Fruit fly (Drosophila melanogaster) whole organism, prepupa: ENCODE measurements around the gene CG13720.
A peak's percentile ranks its signal among the peaks of the same experiment; 100 is the strongest.

ENCODE experiments used
- Blimp-1 ChIP-seq: fragments of 200-800 bp; sonication (Bioruptor generic); optimal IDR thresholded peaks from 3 replicates; lab custom pipeline; 2017; ENCODE audit warnings: missing biosample characterization, missing genetic modification characterization, mild to moderate bottlenecking, moderate library complexity, missing genetic modification reagents
- CG10631 ChIP-seq: fragments of 200-800 bp; sonication (Bioruptor generic); optimal IDR thresholded peaks from 2 replicates; lab custom pipeline; 2016; ENCODE audit warnings: missing biosample characterization, missing genetic modification characterization
- CG10669 ChIP-seq: fragments of 200-800 bp; sonication (Bioruptor generic); optimal IDR thresholded peaks from 3 replicates; lab custom pipeline; 2018; ENCODE audit warnings: missing biosample characterization, mild to moderate bottlenecking, missing genetic modification characterization, moderate library complexity
- CG11294 ChIP-seq: fragments of 200-800 bp; sonication (Bioruptor generic); IDR thresholded peaks from 2 replicates; pipeline ENCODE4 v1.3.6; 2022; ENCODE audit warnings: missing biosample characterization, missing genetic modification characterization
- CG15336 ChIP-seq: fragments of 200-800 bp; sonication (Bioruptor generic); IDR thresholded peaks from 2 replicates; pipeline ENCODE4 v1.3.6; 2022; ENCODE audit warnings: missing biosample characterization, missing genetic modification characterization
- CG16779 ChIP-seq: fragments of 200-800 bp; sonication (Bioruptor generic); optimal IDR thresholded peaks from 3 replicates; lab custom pipeline; 2017; ENCODE audit warnings: missing biosample characterization, mild to moderate bottlenecking, missing genetic modification characterization
- CG3032 ChIP-seq: fragments of 200-800 bp; optimal IDR thresholded peaks from 2 replicates; lab custom pipeline; 2019; ENCODE audit warnings: missing biosample characterization, mild to moderate bottlenecking, missing genetic modification characterization, moderate library complexity
- CG32006 ChIP-seq: fragments of 200-800 bp; sonication (Bioruptor generic); optimal IDR thresholded peaks from 3 replicates; lab custom pipeline; 2017; ENCODE audit warnings: missing biosample characterization, mild to moderate bottlenecking, missing genetic modification characterization
- CG34406 ChIP-seq: fragments of 200-800 bp; sonication (Bioruptor generic); optimal IDR thresholded peaks from 3 replicates; lab custom pipeline; 2016; ENCODE audit warnings: missing biosample characterization, missing genetic modification characterization
- CG6163 ChIP-seq: fragments of 200-800 bp; sonication (Bioruptor generic); IDR thresholded peaks from 3 replicates; pipeline ENCODE4 v1.3.6; 2022; ENCODE audit warnings: missing biosample characterization, missing genetic modification characterization
- CG6276 ChIP-seq: fragments of 200-800 bp; sonication (Bioruptor generic); optimal IDR thresholded peaks from 2 replicates; lab custom pipeline; 2017; ENCODE audit warnings: missing biosample characterization, mild to moderate bottlenecking, missing genetic modification characterization
- CG6808 ChIP-seq: fragments of 200-800 bp; sonication (Bioruptor generic); optimal IDR thresholded peaks from 3 replicates; lab custom pipeline; 2017; ENCODE audit warnings: missing biosample characterization, missing genetic modification characterization, mild to moderate bottlenecking, moderate library complexity, missing genetic modification reagents
- CG6854 ChIP-seq: fragments of 200-800 bp; sonication (Bioruptor generic); optimal IDR thresholded peaks from 2 replicates; lab custom pipeline; 2017; ENCODE audit warnings: missing biosample characterization, mild to moderate bottlenecking, missing genetic modification characterization
- CG8319 ChIP-seq: fragments of 200-800 bp; sonication (Bioruptor generic); optimal IDR thresholded peaks from 3 replicates; lab custom pipeline; 2016; ENCODE audit warnings: missing biosample characterization, missing genetic modification characterization
- CG8632 ChIP-seq: fragments of 200-800 bp; sonication (Bioruptor generic); optimal IDR thresholded peaks from 3 replicates; lab custom pipeline; 2016; ENCODE audit warnings: missing biosample characterization, missing genetic modification characterization
- CG9139 ChIP-seq: fragments of 200-800 bp; sonication (Bioruptor generic); optimal IDR thresholded peaks from 3 replicates; lab custom pipeline; 2017; ENCODE audit warnings: missing biosample characterization, mild to moderate bottlenecking, missing genetic modification characterization
- Eip78C ChIP-seq: fragments of 200-800 bp; sonication (Bioruptor generic); peaks from one replicate; lab custom pipeline; 2016; ENCODE audit warnings: missing biosample characterization, missing genetic modification characterization
- Eip93F ChIP-seq: fragments of 200-800 bp; sonication (Bioruptor generic); optimal IDR thresholded peaks from 2 replicates; lab custom pipeline; 2016; ENCODE audit warnings: missing biosample characterization, mild to moderate bottlenecking, missing genetic modification characterization
- Ets21C ChIP-seq: fragments of 200-800 bp; sonication (Bioruptor generic); optimal IDR thresholded peaks from 3 replicates; lab custom pipeline; 2016; ENCODE audit warnings: missing biosample characterization, missing genetic modification characterization
- Ets96B ChIP-seq: fragments of 200-800 bp; optimal IDR thresholded peaks from 2 replicates; lab custom pipeline; 2019; ENCODE audit warnings: missing biosample characterization, mild to moderate bottlenecking, missing genetic modification characterization, moderate library complexity
- Hr39 ChIP-seq: fragments of 200-800 bp; sonication (Bioruptor generic); optimal IDR thresholded peaks from 2 replicates; lab custom pipeline; 2016; ENCODE audit warnings: missing biosample characterization, missing genetic modification characterization
- Lpt ChIP-seq: fragments of 200-800 bp; sonication (Bioruptor generic); optimal IDR thresholded peaks from 3 replicates; lab custom pipeline; 2016; ENCODE audit warnings: missing biosample characterization, missing genetic modification characterization
- OdsH ChIP-seq: fragments of 200-800 bp; sonication (Bioruptor generic); optimal IDR thresholded peaks from 3 replicates; lab custom pipeline; 2016; ENCODE audit warnings: missing biosample characterization, missing genetic modification characterization
- Sox102F ChIP-seq: fragments of 200-800 bp; sonication (Bioruptor generic); optimal IDR thresholded peaks from 2 replicates; lab custom pipeline; 2016; ENCODE audit warnings: missing biosample characterization, mild to moderate bottlenecking, missing genetic modification characterization
- cyc ChIP-seq: fragments of 200-800 bp; sonication (Bioruptor generic); optimal IDR thresholded peaks from 3 replicates; lab custom pipeline; 2016; ENCODE audit warnings: missing biosample characterization, missing genetic modification characterization
- dsx ChIP-seq: fragments of 200-800 bp; optimal IDR thresholded peaks from 3 replicates; lab custom pipeline; 2019; ENCODE audit warnings: missing biosample characterization, mild to moderate bottlenecking, missing genetic modification characterization, moderate library complexity; ENCODE audit not compliant: poor library complexity, severe bottlenecking
- eg ChIP-seq: fragments of 200-800 bp; sonication (Bioruptor generic); IDR thresholded peaks from 3 replicates; pipeline ENCODE4 v1.3.6; 2022; ENCODE audit warnings: missing biosample characterization, missing genetic modification characterization
- esn ChIP-seq: fragments of 200-800 bp; sonication (Bioruptor generic); optimal IDR thresholded peaks from 2 replicates; lab custom pipeline; 2016; ENCODE audit warnings: missing biosample characterization, mild to moderate bottlenecking, missing genetic modification characterization, moderate library complexity
- fd59A ChIP-seq: fragments of 200-800 bp; sonication (Bioruptor generic); optimal IDR thresholded peaks from 2 replicates; lab custom pipeline; 2017; ENCODE audit warnings: missing biosample characterization, mild to moderate bottlenecking, missing genetic modification characterization, missing genetic modification reagents
- fd85E ChIP-seq: fragments of 200-800 bp; sonication (Bioruptor generic); optimal IDR thresholded peaks from 3 replicates; lab custom pipeline; 2016; ENCODE audit warnings: missing biosample characterization, missing genetic modification characterization
- fkh ChIP-seq: fragments of 200-800 bp; sonication (Bioruptor generic); optimal IDR thresholded peaks from 3 replicates; lab custom pipeline; 2017; ENCODE audit warnings: missing biosample characterization, mild to moderate bottlenecking, missing genetic modification characterization, moderate library complexity
- lz ChIP-seq: fragments of 200-800 bp; sonication (Bioruptor generic); optimal IDR thresholded peaks from 3 replicates; lab custom pipeline; 2016; ENCODE audit warnings: missing biosample characterization, missing genetic modification characterization
- pdm3 ChIP-seq: fragments of 200-800 bp; sonication (Bioruptor generic); optimal IDR thresholded peaks from 3 replicates; lab custom pipeline; 2016; ENCODE audit warnings: missing biosample characterization, missing genetic modification characterization
- salr ChIP-seq, 2 experiments: fragments of 200-800 bp; sonication (Bioruptor generic); optimal IDR thresholded peaks; 3 replicates each; lab custom pipeline; 2016 to 2018; ENCODE audit warnings: missing biosample characterization in 2 of 2, missing genetic modification characterization in 2 of 2, mild to moderate bottlenecking in 1 of 2
- ss ChIP-seq, 2 experiments: fragments of 200-800 bp; sonication (Bioruptor generic); optimal IDR thresholded peaks; 2 replicates in 1 of 2; 3 replicates in 1 of 2; lab custom pipeline; 2017 to 2018; ENCODE audit warnings: mild to moderate bottlenecking in 2 of 2, missing biosample characterization in 2 of 2, missing genetic modification characterization in 2 of 2, moderate library complexity in 1 of 2
- svp ChIP-seq: fragments of 200-800 bp; sonication (Bioruptor generic); peaks from one replicate; lab custom pipeline; 2016; ENCODE audit warnings: missing biosample characterization, missing genetic modification characterization
- vri ChIP-seq: fragments of 200-800 bp; sonication (Bioruptor generic); optimal IDR thresholded peaks from 3 replicates; lab custom pipeline; 2016; ENCODE audit warnings: missing biosample characterization, mild to moderate bottlenecking, missing genetic modification characterization

Gene CG13720

DNA sequence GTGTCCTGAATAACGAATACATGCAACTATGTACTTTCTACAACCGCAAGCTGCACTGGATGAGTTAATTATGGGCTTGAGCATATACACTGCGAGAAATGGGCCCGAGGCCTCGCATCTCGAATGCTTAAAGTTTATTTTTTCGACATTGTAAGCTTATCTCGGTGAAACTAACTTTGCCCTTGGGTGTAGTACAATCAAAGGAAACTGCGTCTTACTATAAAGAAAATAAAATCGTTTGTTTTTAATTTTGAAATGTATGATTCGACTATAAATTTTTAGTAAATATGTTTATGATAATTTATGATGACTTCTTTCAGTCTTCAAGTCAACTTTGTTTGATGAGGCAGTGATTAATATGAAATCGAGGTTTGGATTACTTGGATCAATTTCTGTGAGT is 45.4 kb upstream of the CG13720 start (continued):
- TF ChIP-seq cyc (GFP tag; lab: Kevin White, UChicago), result peak; percentile 57
- TF ChIP-seq Ets96B, result peak; percentile 48
- peak; percentile 49; the same call in 1 of the 2 replicates for TF ChIP-seq CG15336
- TF ChIP-seq Blimp-1 (GFP tag; lab: Kevin White, UChicago), result no peak
- TF ChIP-seq Sox102F (GFP tag; lab: Kevin White, UChicago), result peak; percentile 56
- TF ChIP-seq CG16779 (tag; lab: Kevin White, UChicago), result no peak
- TF ChIP-seq CG10669 (GFP tag; lab: Kevin White, UChicago), result peak; percentile 65
- peak; percentile 55 for TF ChIP-seq CG3032
- peak; percentile 95 for TF ChIP-seq Eip78C
- TF ChIP-seq Hr39 (GFP tag; lab: Kevin White, UChicago), result peak; percentile 46
- TF ChIP-seq eg (GFP tag; lab: Robert Waterston, UW), result no peak; the same call in 1 of the 3 replicates
- peak; percentile 69 for TF ChIP-seq pdm3 (GFP tag; lab: Kevin White, UChicago)
- no peak for TF ChIP-seq vri (GFP tag; lab: Kevin White, UChicago)
- TF ChIP-seq esn, result peak; percentile 59
- TF ChIP-seq CG32006 (GFP tag; lab: Kevin White, UChicago), result peak; percentile 77
- peak; percentile 39 for TF ChIP-seq Lpt (GFP tag; lab: Kevin White, UChicago)

DNA sequence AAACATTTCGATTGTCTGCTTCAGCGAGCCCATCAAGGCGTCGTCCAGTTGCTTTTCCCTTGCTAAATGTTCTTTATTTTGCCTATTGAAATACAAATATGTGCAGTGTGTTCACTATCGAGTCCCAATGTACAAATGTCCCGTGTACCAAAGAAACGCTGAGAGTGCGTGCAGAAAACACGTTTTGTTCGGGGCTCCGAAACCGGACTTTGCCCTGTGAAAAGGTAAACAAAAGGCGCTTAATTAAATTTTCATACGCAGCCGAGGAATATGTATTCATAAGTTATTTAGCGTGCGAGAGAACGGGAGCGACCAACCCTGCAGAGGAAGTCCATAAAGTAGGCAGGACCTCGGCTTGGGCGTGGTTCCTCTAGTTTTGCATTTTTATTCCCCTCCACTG is 44.8 kb upstream of the CG13720 start:
- TF ChIP-seq CG6276 (GFP tag; lab: Kevin White, UChicago), result no peak
- TF ChIP-seq CG6808, result no peak
- TF ChIP-seq vri (GFP tag; lab: Kevin White, UChicago), result no peak
- TF ChIP-seq Sox102F (GFP tag; lab: Kevin White, UChicago), result no peak
- no peak for TF ChIP-seq Ets21C (GFP tag; lab: Kevin White, UChicago)
- peak; percentile 27 for TF ChIP-seq CG9139
- TF ChIP-seq dsx, result no peak
- no peak for TF ChIP-seq CG3032
- no peak for TF ChIP-seq CG32006 (GFP tag; lab: Kevin White, UChicago)
- TF ChIP-seq CG8319, result no peak
- TF ChIP-seq ss (GFP tag; optimal IDR thresholded peaks at IDR 0.05; lab: Kevin White, UChicago), result peak; percentile 62 to 81
- TF ChIP-seq CG6854 (GFP tag; lab: Kevin White, UChicago), result peak; percentile 30
- TF ChIP-seq Blimp-1 (GFP tag; lab: Kevin White, UChicago), result no peak
- no peak for TF ChIP-seq CG16779 (tag; lab: Kevin White, UChicago)

DNA sequence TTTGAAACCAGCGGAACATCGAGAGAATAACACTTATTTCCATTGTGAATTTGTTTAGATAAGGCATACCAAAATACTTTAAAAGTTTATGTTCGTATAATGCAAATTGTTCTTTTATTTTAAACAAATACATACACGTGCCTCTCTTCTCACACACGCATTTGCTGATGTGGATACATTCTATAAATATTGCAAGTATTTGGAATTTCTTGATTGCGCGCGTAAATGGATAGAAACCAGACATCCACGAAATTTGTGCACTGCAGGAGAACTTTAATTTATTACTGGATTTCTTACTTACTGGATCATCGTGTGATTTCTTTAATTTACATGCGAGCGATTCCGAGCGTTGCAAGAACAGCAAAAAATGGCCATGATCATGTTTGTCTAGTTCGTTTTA is 44.3 kb upstream of the CG13720 start:
- TF ChIP-seq CG34406, result no peak
- no peak for TF ChIP-seq Sox102F (GFP tag; lab: Kevin White, UChicago)
- no peak for TF ChIP-seq Ets21C (GFP tag; lab: Kevin White, UChicago)
- no peak for TF ChIP-seq salr (GFP tag; optimal IDR thresholded peaks at IDR 0.05; lab: Kevin White, UChicago)
- no peak for TF ChIP-seq CG10631 (GFP tag; lab: Kevin White, UChicago)
- TF ChIP-seq CG11294 (GFP tag; lab: Robert Waterston, UW), result no peak
- TF ChIP-seq eg (GFP tag; lab: Robert Waterston, UW), result no peak
- TF ChIP-seq fd59A, result no peak
- no peak for TF ChIP-seq fd85E (GFP tag; lab: Kevin White, UChicago)
- TF ChIP-seq esn, result no peak

dm6 chr3L:4543807-4544197 is 43.5 kb upstream of the CG13720 start:
- TF ChIP-seq vri (GFP tag; lab: Kevin White, UChicago) (peak; percentile 96), OdsH (GFP tag; lab: Kevin White, UChicago) (no peak), Eip93F (GFP tag; lab: Kevin White, UChicago) (peak; percentile 1), CG6163 (GFP tag; lab: Robert Waterston, UW) (peak; percentile 18; the same call in 1 of the 3 replicates), Eip78C (peak; percentile 10), CG10669 (GFP tag; lab: Kevin White, UChicago) (no peak), ss (GFP tag; optimal IDR thresholded peaks at IDR 0.05; lab: Kevin White, UChicago) (peak in 1 of 2 experiments; percentile 7), CG8632 (GFP tag; lab: Kevin White, UChicago) (no peak), Sox102F (GFP tag; lab: Kevin White, UChicago) (no peak), lz (no peak), svp (GFP tag; lab: Kevin White, UChicago) (peak; percentile 66), Ets21C (GFP tag; lab: Kevin White, UChicago) (no peak), eg (GFP tag; lab: Robert Waterston, UW) (no peak), Blimp-1 (GFP tag; lab: Kevin White, UChicago) (peak; percentile 35), CG34406 (no peak), fkh (GFP tag; lab: Kevin White, UChicago) (peak; percentile 84), esn (no peak)
